Fruit fly (Drosophila melanogaster) whole organism, pupa: Measurements from ENCODE around the gene CG13625.
A peak's percentile ranks its signal among the peaks of the same experiment; 100 is the strongest.

Experiments
- CG10348 ChIP-seq: fragments of 200-800 bp; sonication (Bioruptor generic); IDR thresholded peaks from 2 replicates; pipeline ENCODE4 v1.3.6; 2022; ENCODE audit warnings: missing biosample characterization, missing genetic modification characterization
- CG12605 ChIP-seq: fragments of 200-800 bp; sonication (Bioruptor generic); IDR thresholded peaks from 2 replicates; pipeline ENCODE4 v1.3.6; 2022; ENCODE audit warnings: missing biosample characterization, missing genetic modification characterization
- CG13204 ChIP-seq: fragments of 200-800 bp; sonication (Bioruptor generic); optimal IDR thresholded peaks from 2 replicates; lab custom pipeline; 2018; ENCODE audit warnings: missing biosample characterization, mild to moderate bottlenecking, missing genetic modification characterization, moderate library complexity
- CG14655 ChIP-seq: fragments of 200-800 bp; sonication (Bioruptor generic); optimal IDR thresholded peaks from 3 replicates; lab custom pipeline; 2017; ENCODE audit warnings: mild to moderate bottlenecking, missing biosample characterization, missing genetic modification reagents, missing genetic modification characterization
- CG15710 ChIP-seq: fragments of 200-800 bp; sonication (Bioruptor generic); optimal IDR thresholded peaks from 2 replicates; lab custom pipeline; 2018; ENCODE audit warnings: missing biosample characterization, mild to moderate bottlenecking, missing genetic modification characterization, moderate library complexity
- CG17806 ChIP-seq: fragments of 200-800 bp; sonication (Bioruptor generic); optimal IDR thresholded peaks from 2 replicates; lab custom pipeline; 2018; ENCODE audit warnings: missing biosample characterization, mild to moderate bottlenecking, missing genetic modification characterization, moderate library complexity
- CG32121 ChIP-seq: fragments of 200-800 bp; sonication (Bioruptor generic); IDR thresholded peaks from 2 replicates; pipeline ENCODE4 v1.3.6; 2022; ENCODE audit warnings: missing biosample characterization, missing genetic modification characterization
- CG34367 ChIP-seq: fragments of 200-800 bp; sonication (Bioruptor generic); optimal IDR thresholded peaks from 2 replicates; lab custom pipeline; 2018; ENCODE audit warnings: missing biosample characterization, mild to moderate bottlenecking, missing genetic modification characterization
- CG4496 ChIP-seq: fragments of 200-800 bp; sonication (Bioruptor generic); IDR thresholded peaks from 3 replicates; pipeline ENCODE4 v1.3.6; 2022; ENCODE audit warnings: missing biosample characterization, missing genetic modification characterization
- CG8159 ChIP-seq: fragments of 200-800 bp; sonication (Bioruptor generic); optimal IDR thresholded peaks from 3 replicates; lab custom pipeline; 2018; ENCODE audit warnings: missing biosample characterization, mild to moderate bottlenecking, missing genetic modification characterization, moderate library complexity
- CG8301 ChIP-seq: fragments of 200-800 bp; sonication (Bioruptor generic); optimal IDR thresholded peaks from 2 replicates; lab custom pipeline; 2018; ENCODE audit warnings: missing biosample characterization, mild to moderate bottlenecking, missing genetic modification characterization
- CG9948 ChIP-seq: fragments of 200-800 bp; sonication (Bioruptor generic); optimal IDR thresholded peaks from 2 replicates; lab custom pipeline; 2018; ENCODE audit warnings: missing biosample characterization, mild to moderate bottlenecking, missing genetic modification characterization, moderate library complexity
- D1 ChIP-seq: fragments of 200-800 bp; sonication (Bioruptor generic); optimal IDR thresholded peaks from 2 replicates; lab custom pipeline; 2018; ENCODE audit warnings: missing biosample characterization, mild to moderate bottlenecking, missing genetic modification characterization, moderate library complexity
- EcR ChIP-seq: fragments of 200-800 bp; sonication (Bioruptor generic); optimal IDR thresholded peaks from 3 replicates; lab custom pipeline; 2019; ENCODE audit warnings: missing biosample characterization, missing genetic modification characterization, mild to moderate bottlenecking, moderate library complexity, missing genetic modification reagents
- Ets98B ChIP-seq: fragments of 200-800 bp; sonication (Bioruptor generic); IDR thresholded peaks from 2 replicates; pipeline ENCODE4 v1.3.6; 2022; ENCODE audit warnings: missing biosample characterization, missing genetic modification characterization
- Pif1A ChIP-seq: fragments of 200-800 bp; sonication (Bioruptor generic); optimal IDR thresholded peaks from 3 replicates; lab custom pipeline; 2016; ENCODE audit warnings: missing biosample characterization, missing genetic modification characterization
- Pif1B ChIP-seq: fragments of 200-800 bp; sonication (Bioruptor generic); optimal IDR thresholded peaks from 3 replicates; lab custom pipeline; 2016; ENCODE audit warnings: missing biosample characterization, missing genetic modification characterization
- Snoo ChIP-seq: fragments of 200-800 bp; sonication (Bioruptor generic); optimal IDR thresholded peaks from 3 replicates; lab custom pipeline; 2017; ENCODE audit warnings: missing biosample characterization, mild to moderate bottlenecking, missing genetic modification characterization, inconsistent platforms
- fd96Ca ChIP-seq: fragments of 200-800 bp; sonication (Bioruptor generic); IDR thresholded peaks from 3 replicates; pipeline ENCODE4 v1.3.6; 2022; ENCODE audit warnings: missing biosample characterization, missing genetic modification characterization
- gl ChIP-seq: fragments of 200-800 bp; sonication (Bioruptor generic); optimal IDR thresholded peaks from 2 replicates; lab custom pipeline; 2018; ENCODE audit warnings: missing biosample characterization, mild to moderate bottlenecking, missing genetic modification characterization
- rn ChIP-seq: fragments of 200-800 bp; sonication (Bioruptor generic); IDR thresholded peaks from 2 replicates; pipeline ENCODE4 v1.3.6; 2022; ENCODE audit warnings: missing biosample characterization, missing genetic modification characterization

The CG13625 gene

DNA sequence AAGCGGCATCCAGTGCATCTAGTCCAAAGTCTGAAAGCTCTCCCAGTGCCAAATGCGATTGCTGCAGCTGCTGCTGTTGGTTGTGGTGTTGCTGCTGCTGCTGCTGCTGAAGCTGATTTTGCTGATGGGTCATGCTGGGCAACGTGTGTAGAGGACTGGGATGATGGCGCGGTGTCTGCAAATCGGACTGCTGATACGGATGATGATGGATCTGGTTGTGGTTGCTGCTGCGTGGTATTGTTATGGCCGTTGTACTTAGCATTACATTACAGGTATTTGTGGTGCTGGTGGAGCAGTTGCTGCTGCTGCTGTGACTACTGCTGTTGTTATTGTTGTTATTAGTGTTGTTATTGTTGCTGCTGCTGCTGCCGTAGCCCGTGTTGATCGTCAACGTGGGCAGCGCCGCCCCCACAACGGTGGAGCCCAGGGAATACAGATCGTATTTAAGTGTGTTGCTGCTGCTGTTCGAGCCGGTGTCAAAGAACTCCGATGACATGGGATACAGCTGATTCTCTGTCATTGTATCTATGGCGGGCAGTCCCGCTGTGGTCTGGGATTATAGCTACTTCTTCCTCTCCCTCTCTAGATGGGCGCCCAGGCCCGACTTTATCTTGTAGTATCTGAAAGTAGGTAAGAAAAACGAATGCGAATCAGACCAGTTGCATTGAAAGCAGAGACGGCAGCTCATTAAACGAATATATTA lies 22.5 kb downstream of the CG13625 start:
- TF ChIP-seq CG17806 (tag; lab: Kevin White, UChicago) (no peak), CG34367 (tag; lab: Kevin White, UChicago) (no peak), EcR (peak; percentile 95), CG12605 (GFP tag; lab: Robert Waterston, UW) (no peak), Pif1A (GFP tag; lab: Kevin White, UChicago) (no peak), gl (tag; lab: Kevin White, UChicago) (no peak), D1 (tag; lab: Kevin White, UChicago) (no peak), CG4496 (GFP tag; lab: Robert Waterston, UW) (no peak), CG8301 (tag; lab: Kevin White, UChicago) (no peak), CG14655 (GFP tag; lab: Kevin White, UChicago) (no peak), CG15710 (no peak), CG13204 (GFP tag; lab: Kevin White, UChicago) (peak; percentile 16)

dm6 chr3R:24557020-24557465 lies 27.9 kb downstream of the CG13625 start:
- TF ChIP-seq rn (GFP tag; lab: Robert Waterston, UW) (no peak), CG17806 (tag; lab: Kevin White, UChicago) (peak; percentile 13), Snoo (peak; percentile 9), CG4496 (GFP tag; lab: Robert Waterston, UW) (no peak)

- no peak for TF ChIP-seq CG4496 (GFP tag; lab: Robert Waterston, UW)
- no peak for TF ChIP-seq Pif1B (GFP tag; lab: Kevin White, UChicago)
- no peak for TF ChIP-seq CG8159 (tag; lab: Kevin White, UChicago)
- TF ChIP-seq Ets98B: no peak
- TF ChIP-seq, all 21 proteins: peak for 0
These were observed 28.4 kb downstream of the CG13625 start for dm6 chr3R:24556554-24556953.

DNA sequence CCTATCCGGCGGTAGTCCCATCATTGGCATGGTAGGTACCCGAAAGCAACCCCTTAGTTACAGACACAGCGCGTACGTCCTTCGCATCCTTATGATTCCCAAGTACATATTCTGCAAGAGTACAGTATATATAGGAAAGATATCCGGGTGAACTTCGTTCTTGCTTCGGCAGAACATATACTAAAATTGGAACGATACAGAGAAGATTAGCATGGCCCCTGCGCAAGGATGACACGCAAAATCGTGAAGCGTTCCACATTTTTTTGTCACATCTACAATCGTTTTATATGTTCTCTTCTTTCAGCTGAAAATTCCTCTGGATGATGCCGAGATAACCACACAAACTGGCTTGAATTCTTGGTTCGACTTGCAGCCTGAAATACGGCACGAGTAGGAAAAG lies 29.0 kb downstream of the CG13625 start:
- TF ChIP-seq gl (tag; lab: Kevin White, UChicago) (no peak), CG12605 (GFP tag; lab: Robert Waterston, UW) (no peak), CG34367 (tag; lab: Kevin White, UChicago) (no peak), CG17806 (tag; lab: Kevin White, UChicago) (no peak), rn (GFP tag; lab: Robert Waterston, UW) (no peak), CG15710 (no peak), CG9948 (tag; lab: Kevin White, UChicago) (no peak), Snoo (no peak), CG8301 (tag; lab: Kevin White, UChicago) (no peak), CG8159 (tag; lab: Kevin White, UChicago) (no peak), CG4496 (GFP tag; lab: Robert Waterston, UW) (no peak), D1 (tag; lab: Kevin White, UChicago) (no peak), Pif1B (GFP tag; lab: Kevin White, UChicago) (no peak)

DNA sequence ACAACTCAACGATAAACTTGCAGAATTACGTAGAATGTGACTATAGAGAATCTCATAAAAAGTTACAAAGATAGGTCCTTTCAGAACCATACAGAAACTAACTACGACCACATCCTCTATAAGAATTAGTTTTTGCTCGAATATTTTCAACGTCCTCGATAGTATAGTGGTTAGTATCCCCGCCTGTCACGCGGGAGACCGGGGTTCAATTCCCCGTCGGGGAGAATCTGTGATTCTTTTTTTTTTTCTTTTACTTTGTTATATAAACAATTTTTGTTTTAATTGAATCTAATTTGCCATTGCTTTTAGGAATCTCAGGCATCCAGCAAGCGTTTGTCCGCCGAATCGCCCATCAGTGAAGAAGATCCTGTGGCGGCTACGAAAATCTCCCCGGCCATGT lies 29.8 kb downstream of the CG13625 start:
- TF ChIP-seq fd96Ca (no peak), rn (GFP tag; lab: Robert Waterston, UW) (no peak), CG17806 (tag; lab: Kevin White, UChicago) (no peak), Pif1A (GFP tag; lab: Kevin White, UChicago) (no peak), CG10348 (GFP tag; lab: Robert Waterston, UW) (no peak), Pif1B (GFP tag; lab: Kevin White, UChicago) (no peak), CG12605 (GFP tag; lab: Robert Waterston, UW) (no peak), EcR (no peak), CG8159 (tag; lab: Kevin White, UChicago) (no peak)

dm6 chr3R:24550802-24551391 lies 34.1 kb downstream of the CG13625 start:
- no peak for TF ChIP-seq Ets98B
- TF ChIP-seq CG32121: no peak
- no peak for TF ChIP-seq fd96Ca

DNA sequence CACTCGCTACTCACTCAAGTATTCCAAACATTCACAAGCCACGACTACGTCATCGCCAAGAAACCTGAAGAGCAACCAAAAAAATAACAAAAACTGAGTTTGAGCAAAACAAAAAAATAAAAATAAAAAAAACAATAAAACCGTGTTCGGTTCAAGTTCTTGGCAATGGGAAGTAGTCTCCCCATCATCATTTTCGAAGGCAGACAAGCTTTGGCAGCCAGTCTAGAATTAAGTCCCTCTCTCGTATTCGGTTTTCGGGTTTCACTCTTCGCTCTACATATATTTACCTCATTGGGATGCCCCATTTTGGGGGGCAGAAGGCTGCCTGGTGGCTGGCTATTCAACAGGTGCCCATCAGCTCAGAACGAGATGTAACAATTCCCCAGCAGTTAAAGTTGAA lies 35.1 kb downstream of the CG13625 start:
- TF ChIP-seq CG17806 (tag; lab: Kevin White, UChicago) (peak; percentile 65), CG8159 (tag; lab: Kevin White, UChicago) (peak; percentile 80), Pif1A (GFP tag; lab: Kevin White, UChicago) (peak; percentile 79), Ets98B (no peak), Snoo (peak; percentile 30), gl (tag; lab: Kevin White, UChicago) (peak; percentile 94), CG34367 (tag; lab: Kevin White, UChicago) (peak; percentile 79), CG8301 (tag; lab: Kevin White, UChicago) (no peak), CG9948 (tag; lab: Kevin White, UChicago) (peak; percentile 49), Pif1B (GFP tag; lab: Kevin White, UChicago) (peak; percentile 71), rn (GFP tag; lab: Robert Waterston, UW) (no peak), CG12605 (GFP tag; lab: Robert Waterston, UW) (peak; percentile 65), CG13204 (GFP tag; lab: Kevin White, UChicago) (no peak), EcR (peak; percentile 65), CG15710 (peak; percentile 81), CG10348 (GFP tag; lab: Robert Waterston, UW) (no peak)
